Worm (Caenorhabditis elegans) whole organism, L4 larva: ENCODE results near the gene ddx-46.

ENCODE experiments used
- F44E2.7 ChIP-seq: fragments of 200-800 bp; sonication (Bioruptor generic); IDR thresholded peaks from 2 replicates; pipeline ENCODE4 v2.1.2; 2022; ENCODE audit warnings: missing genetic modification characterization, missing compliant biosample characterization
- T20F7.1 ChIP-seq: fragments of 200-800 bp; sonication (Bioruptor generic); optimal IDR thresholded peaks from 2 replicates; lab custom pipeline; 2018; ENCODE audit warnings: mild to moderate bottlenecking, missing genetic modification characterization, missing compliant biosample characterization
- Y75B8A.6 ChIP-seq: fragments of 200-800 bp; sonication (Bioruptor generic); IDR thresholded peaks from 2 replicates; pipeline ENCODE4 v1.3.6; 2022; ENCODE audit warnings: missing genetic modification reagents, missing genetic modification characterization, missing compliant biosample characterization
- ZK337.2 ChIP-seq: fragments of 200-800 bp; sonication (Bioruptor generic); IDR thresholded peaks from 2 replicates; pipeline ENCODE4 v1.3.6; 2022; ENCODE audit warnings: missing genetic modification reagents, missing genetic modification characterization, missing compliant biosample characterization
- aha-1 ChIP-seq: fragments of 150-350 bp; peaks from one replicate; lab custom pipeline; 2014; ENCODE audit warnings: missing biosample characterization, missing genetic modification characterization
- ama-1 ChIP-seq: fragments of 150-350 bp; optimal IDR thresholded peaks from 2 replicates; lab custom pipeline; 2014; ENCODE audit warnings: inconsistent platforms, mixed read lengths
- attf-4 ChIP-seq: sonication (generic microtip); optimal IDR thresholded peaks from 3 replicates; lab custom pipeline; 2017; ENCODE audit warnings: missing biosample characterization, missing genetic modification characterization
- ceh-20 ChIP-seq: fragments of 200-800 bp; sonication (Bioruptor generic); IDR thresholded peaks from 2 replicates; pipeline ENCODE4 v1.3.6; 2022; ENCODE audit warnings: missing genetic modification reagents, missing genetic modification characterization, missing compliant biosample characterization
- ceh-28 ChIP-seq: fragments of 150-350 bp; optimal IDR thresholded peaks from 2 replicates; lab custom pipeline; 2014; ENCODE audit warnings: missing biosample characterization, missing genetic modification reagents, missing genetic modification characterization
- ceh-32 ChIP-seq: sonication (generic microtip); optimal IDR thresholded peaks from 2 replicates; lab custom pipeline; 2016; ENCODE audit warnings: mild to moderate bottlenecking, missing genetic modification characterization, missing compliant biosample characterization; ENCODE audit not compliant: poor library complexity
- ceh-44 ChIP-seq: fragments of 200-800 bp; sonication (Bioruptor generic); IDR thresholded peaks from 2 replicates; pipeline ENCODE4 v1.3.6; 2022; ENCODE audit warnings: missing genetic modification reagents, missing genetic modification characterization, missing compliant biosample characterization
- ces-1 ChIP-seq: fragments of 150-350 bp; sonication (generic microtip); optimal IDR thresholded peaks from 4 replicates; lab custom pipeline; 2014; ENCODE audit warnings: missing biosample characterization, missing genetic modification reagents, missing genetic modification characterization
- cey-2 ChIP-seq: sonication (generic microtip); optimal IDR thresholded peaks from 3 replicates; lab custom pipeline; 2017; ENCODE audit warnings: missing genetic modification characterization, mild to moderate bottlenecking, missing compliant biosample characterization, antibody characterized with exemption, borderline replicate concordance; ENCODE audit not compliant: insufficient read depth
- daf-12 ChIP-seq: fragments of 150-350 bp; optimal IDR thresholded peaks from 2 replicates; lab custom pipeline; 2014; ENCODE audit warnings: missing biosample characterization, missing genetic modification reagents, missing genetic modification characterization
- dmd-8 ChIP-seq: fragments of 200-800 bp; sonication (Bioruptor generic); IDR thresholded peaks from 2 replicates; pipeline ENCODE4 v1.3.6; 2022; ENCODE audit warnings: missing genetic modification characterization, missing compliant biosample characterization
- dpl-1 ChIP-seq: fragments of 150-350 bp; optimal IDR thresholded peaks from 2 replicates; lab custom pipeline; 2014; ENCODE audit warnings: missing biosample characterization, missing genetic modification reagents, missing genetic modification characterization
- duxl-1 ChIP-seq: sonication (generic microtip); optimal IDR thresholded peaks from 2 replicates; lab custom pipeline; 2016; ENCODE audit warnings: mild to moderate bottlenecking, missing genetic modification characterization, moderate library complexity, missing compliant biosample characterization; ENCODE audit not compliant: poor library complexity
- dve-1 ChIP-seq: sonication (generic microtip); optimal IDR thresholded peaks from 2 replicates; lab custom pipeline; 2017; ENCODE audit warnings: antibody characterized with exemption, mild to moderate bottlenecking, missing genetic modification characterization, missing compliant biosample characterization; ENCODE audit not compliant: insufficient read depth
- egl-43 ChIP-seq: fragments of 200-800 bp; sonication (Bioruptor generic); IDR thresholded peaks from 2 replicates; pipeline ENCODE4 v1.3.6; 2022; ENCODE audit warnings: missing genetic modification reagents, missing genetic modification characterization, missing compliant biosample characterization
- hif-1 ChIP-seq, 2 experiments: sonication (generic microtip); optimal IDR thresholded peaks; 2 replicates each; lab custom pipeline; 2016 to 2017; ENCODE audit warnings: missing compliant biosample characterization in 2 of 2, missing genetic modification characterization in 2 of 2, missing genetic modification reagents in 2 of 2, missing genotype in 2 of 2, mild to moderate bottlenecking in 1 of 2
- hlh-11 ChIP-seq: fragments of 200-800 bp; sonication (Bioruptor generic); optimal IDR thresholded peaks from 2 replicates; lab custom pipeline; 2018; ENCODE audit warnings: mild to moderate bottlenecking, missing genetic modification characterization, missing compliant biosample characterization
- hlh-30 ChIP-seq: sonication (generic microtip); optimal IDR thresholded peaks from 2 replicates; lab custom pipeline; 2017; ENCODE audit warnings: antibody characterized with exemption, mild to moderate bottlenecking, missing genetic modification characterization, missing compliant biosample characterization; ENCODE audit not compliant: insufficient read depth
- hmg-1.1 ChIP-seq: fragments of 200-800 bp; sonication (Bioruptor generic); IDR thresholded peaks from 2 replicates; pipeline ENCODE4 v1.3.6; 2022; ENCODE audit warnings: missing genetic modification reagents, missing genetic modification characterization, missing compliant biosample characterization
- jun-1 ChIP-seq: fragments of 150-350 bp; optimal IDR thresholded peaks from 2 replicates; lab custom pipeline; 2014; ENCODE audit warnings: missing biosample characterization, missing genetic modification reagents, missing genetic modification characterization
- lim-7 ChIP-seq: fragments of 200-800 bp; sonication (Bioruptor generic); IDR thresholded peaks from 2 replicates; pipeline ENCODE4 v1.3.6; 2022; ENCODE audit warnings: missing genetic modification characterization, missing compliant biosample characterization
- lin-29 ChIP-seq: fragments of 200-800 bp; sonication (Bioruptor generic); IDR thresholded peaks from 2 replicates; pipeline ENCODE4 v1.3.6; 2022; ENCODE audit warnings: missing genetic modification reagents, missing genetic modification characterization, missing compliant biosample characterization
- lin-39 ChIP-seq: fragments of 150-350 bp; optimal IDR thresholded peaks from 2 replicates; lab custom pipeline; 2014; ENCODE audit warnings: missing biosample characterization, missing genetic modification reagents, missing genetic modification characterization
- lsy-2 ChIP-seq, 2 experiments: fragments of 150-350 bp in 1 of 2; sonication (generic microtip) in 1 of 2; optimal IDR thresholded peaks; 2 replicates each; lab custom pipeline; 2014 to 2017; ENCODE audit warnings: missing biosample characterization in 2 of 2, missing genetic modification characterization in 2 of 2
- madf-5 ChIP-seq, 2 experiments: fragments of 200-800 bp; sonication (Bioruptor generic); IDR thresholded peaks; 2 replicates each; pipeline ENCODE4 v1.3.6; 2022; ENCODE audit warnings: missing compliant biosample characterization in 2 of 2, missing genetic modification characterization in 2 of 2
- madf-9 ChIP-seq: fragments of 200-800 bp; sonication (Bioruptor generic); conservative IDR thresholded peaks from 2 replicates; pipeline ENCODE4 v1.3.6; 2022; ENCODE audit warnings: missing genetic modification reagents, missing genetic modification characterization, missing compliant biosample characterization
- mes-2 ChIP-seq: sonication (generic microtip); optimal IDR thresholded peaks from 2 replicates; lab custom pipeline; 2016; ENCODE audit warnings: missing genotype, mild to moderate bottlenecking, missing genetic modification characterization, missing compliant biosample characterization; ENCODE audit not compliant: poor library complexity, severe bottlenecking
- mxl-3 ChIP-seq: fragments of 200-800 bp; sonication (Bioruptor generic); optimal IDR thresholded peaks from 2 replicates; lab custom pipeline; 2018; ENCODE audit warnings: mild to moderate bottlenecking, missing genetic modification characterization, missing compliant biosample characterization
- nhr-10 ChIP-seq: fragments of 150-350 bp; optimal IDR thresholded peaks from 2 replicates; lab custom pipeline; 2014; ENCODE audit warnings: missing biosample characterization, missing genetic modification characterization
- nhr-102 ChIP-seq: sonication (generic microtip); optimal IDR thresholded peaks from 2 replicates; lab custom pipeline; 2016; ENCODE audit warnings: mild to moderate bottlenecking, missing genetic modification characterization, moderate library complexity, missing compliant biosample characterization
- nhr-237 ChIP-seq: sonication (generic microtip); optimal IDR thresholded peaks from 2 replicates; lab custom pipeline; 2017; ENCODE audit warnings: missing biosample characterization, missing genetic modification characterization
- nhr-25 ChIP-seq: sonication (generic microtip); optimal IDR thresholded peaks from 2 replicates; lab custom pipeline; 2017; ENCODE audit warnings: missing genetic modification characterization, mild to moderate bottlenecking, missing compliant biosample characterization, antibody characterized with exemption, moderate library complexity, borderline replicate concordance; ENCODE audit not compliant: insufficient read depth
- pha-4 ChIP-seq, 2 experiments: fragments of 150-350 bp in 1 of 2; fragments of 200-800 bp in 1 of 2; sonication (Bioruptor generic) in 1 of 2; IDR thresholded peaks in 1 of 2; optimal IDR thresholded peaks in 1 of 2; 2 replicates each; pipeline versions ENCODE4 v1.3.6 to Lab custom; 2014 to 2022; ENCODE audit warnings: missing genetic modification characterization in 2 of 2, missing genetic modification reagents in 2 of 2, missing biosample characterization in 1 of 2, missing compliant biosample characterization in 1 of 2
- php-3 ChIP-seq: fragments of 200-800 bp; sonication (Bioruptor generic); IDR thresholded peaks from 2 replicates; pipeline ENCODE4 v1.3.6; 2022; ENCODE audit warnings: missing genetic modification reagents, missing genetic modification characterization, missing compliant biosample characterization
- pqm-1 ChIP-seq: sonication (generic microtip); optimal IDR thresholded peaks from 2 replicates; lab custom pipeline; 2017; ENCODE audit warnings: missing biosample characterization, missing genetic modification characterization
- rbr-2 ChIP-seq: sonication (generic microtip); optimal IDR thresholded peaks from 2 replicates; lab custom pipeline; 2016; ENCODE audit warnings: missing genotype, missing genetic modification characterization, missing compliant biosample characterization
- saeg-2 ChIP-seq: fragments of 200-800 bp; sonication (Bioruptor generic); IDR thresholded peaks from 2 replicates; pipeline ENCODE4 v1.3.6; 2022; ENCODE audit warnings: missing genetic modification reagents, missing genetic modification characterization, missing compliant biosample characterization
- set-16 ChIP-seq: fragments of 200-800 bp; sonication (Bioruptor generic); IDR thresholded peaks from 2 replicates; pipeline ENCODE4 v1.3.6; 2022; ENCODE audit warnings: missing genetic modification reagents, missing genetic modification characterization, missing compliant biosample characterization
- skn-1 ChIP-seq: fragments of 150-350 bp; optimal IDR thresholded peaks from 2 replicates; lab custom pipeline; 2014; ENCODE audit warnings: missing biosample characterization, missing genetic modification characterization
- snpc-1.2 ChIP-seq: fragments of 200-800 bp; sonication (Bioruptor generic); IDR thresholded peaks from 2 replicates; pipeline ENCODE4 v1.3.6; 2022; ENCODE audit warnings: missing genetic modification reagents, missing genetic modification characterization, missing compliant biosample characterization
- snpc-4 ChIP-seq: fragments of 150-350 bp; optimal IDR thresholded peaks from 2 replicates; lab custom pipeline; 2014; ENCODE audit warnings: missing biosample characterization, missing genetic modification characterization
- tag-97 ChIP-seq: fragments of 200-800 bp; sonication (Bioruptor generic); IDR thresholded peaks from 2 replicates; pipeline ENCODE4 v1.3.6; 2022; ENCODE audit warnings: missing genetic modification characterization, missing compliant biosample characterization
- vab-7 ChIP-seq: fragments of 200-800 bp; sonication (Bioruptor generic); IDR thresholded peaks from 2 replicates; pipeline ENCODE4 v1.3.6; 2022; ENCODE audit warnings: missing genetic modification reagents, missing genetic modification characterization, missing compliant biosample characterization
- zfp-2 ChIP-seq: sonication (generic microtip); optimal IDR thresholded peaks from 2 replicates; lab custom pipeline; 2016; ENCODE audit warnings: mild to moderate bottlenecking, missing genetic modification characterization, missing compliant biosample characterization
- zip-2 ChIP-seq: fragments of 150-350 bp; optimal IDR thresholded peaks from 2 replicates; lab custom pipeline; 2014; ENCODE audit warnings: missing biosample characterization, missing genetic modification characterization
- ztf-7 ChIP-seq: fragments of 150-350 bp; optimal IDR thresholded peaks from 2 replicates; lab custom pipeline; 2014; ENCODE audit warnings: missing biosample characterization, missing genetic modification characterization

ddx-46 gene

DNA sequence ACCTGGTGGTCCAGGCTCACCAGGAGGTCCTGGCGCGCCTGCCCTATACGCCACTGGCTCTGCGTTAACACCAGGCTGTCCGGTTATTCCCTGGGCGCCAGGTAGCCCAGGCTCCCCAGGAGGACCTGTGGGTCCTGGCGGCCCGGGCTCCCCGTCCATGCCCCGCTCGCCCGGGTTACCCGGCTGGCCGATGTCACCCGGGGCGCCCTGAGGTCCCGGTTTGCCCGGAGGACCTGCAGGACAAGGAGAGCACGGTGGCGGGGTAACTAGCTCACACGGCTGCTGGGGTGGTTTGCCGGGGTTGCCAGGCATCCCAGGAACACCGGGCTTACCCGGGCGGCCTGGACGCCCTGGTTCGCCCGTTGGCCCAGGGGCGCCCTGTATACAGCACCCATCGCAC lies 48.7 kb upstream of the ddx-46 start (continued):
- TF ChIP-seq madf-5 (GFP tag; IDR thresholded peaks at IDR 0.05; lab: Robert Waterston, UW) (no peak), nhr-10 (tag; lab: Kevin White, UChicago) (no peak), attf-4 (tag; lab: Kevin White, UChicago) (no peak), lin-39 (no peak), nhr-25 (tag; lab: Kevin White, UChicago) (no peak), T20F7.1 (GFP tag; lab: Kevin White, UChicago) (no peak), Y75B8A.6 (GFP tag; lab: Robert Waterston, UW) (no peak), madf-9 (GFP tag; lab: Robert Waterston, UW) (no peak), ama-1 (no peak), snpc-1.2 (GFP tag; lab: Robert Waterston, UW) (no peak), daf-12 (tag; lab: Kevin White, UChicago) (no peak), zip-2 (tag; lab: Kevin White, UChicago) (no peak), dmd-8 (GFP tag; lab: Robert Waterston, UW) (no peak), rbr-2 (tag; lab: Kevin White, UChicago) (no peak), ceh-32 (tag; lab: Kevin White, UChicago) (no peak), zfp-2 (tag; lab: Kevin White, UChicago) (no peak), ces-1 (no peak), pha-4 (GFP tag; IDR thresholded peaks at IDR 0.05; lab: Robert Waterston, UW) (peak; percentile 92; the same call in 1 of the 2 replicates), pha-4 (tag; optimal IDR thresholded peaks at IDR 0.05; lab: Kevin White, UChicago) (no peak), hmg-1.1 (GFP tag; lab: Robert Waterston, UW) (no peak), saeg-2 (GFP tag; lab: Robert Waterston, UW) (0 out of 2 replicates have a peak, but pooled peaks have one; percentile 59), tag-97 (GFP tag; lab: Robert Waterston, UW) (no peak), mes-2 (tag; lab: Kevin White, UChicago) (no peak), jun-1 (tag; lab: Kevin White, UChicago) (no peak), lin-29 (GFP tag; lab: Robert Waterston, UW) (no peak), egl-43 (GFP tag; lab: Robert Waterston, UW) (peak; percentile 28; the same call in 1 of the 2 replicates), ceh-44 (GFP tag; lab: Robert Waterston, UW) (peak; percentile 52; the same call in 1 of the 2 replicates), aha-1 (tag; lab: Kevin White, UChicago) (peak; percentile 4), ztf-7 (no peak), lim-7 (peak; percentile 41; the same call in 1 of the 2 replicates), hlh-11 (tag; lab: Kevin White, UChicago) (no peak), ZK337.2 (no peak), duxl-1 (tag; lab: Kevin White, UChicago) (no peak), skn-1 (no peak), cey-2 (no peak), set-16 (GFP tag; lab: Robert Waterston, UW) (peak; percentile 99), lsy-2 (tag; optimal IDR thresholded peaks at IDR 0.05; lab: Kevin White, UChicago) (no peak), snpc-4 (no peak), hlh-30 (no peak), dpl-1 (GFP tag; lab: Kevin White, UChicago) (no peak), vab-7 (GFP tag; lab: Robert Waterston, UW) (no peak), F44E2.7 (GFP tag; lab: Robert Waterston, UW) (0 out of 2 replicates have a peak, but pooled peaks have one; percentile 74), nhr-102 (tag; lab: Kevin White, UChicago) (no peak), php-3 (GFP tag; lab: Robert Waterston, UW) (0 out of 2 replicates have a peak, but pooled peaks have one; percentile 19), hif-1 (tag; optimal IDR thresholded peaks at IDR 0.05; lab: Kevin White, UChicago) (no peak), ceh-20 (GFP tag; lab: Robert Waterston, UW) (no peak), mxl-3 (GFP tag; lab: Kevin White, UChicago) (no peak), nhr-237 (tag; lab: Kevin White, UChicago) (no peak), ceh-28 (tag; lab: Kevin White, UChicago) (no peak), pqm-1 (no peak), dve-1 (tag; lab: Kevin White, UChicago) (no peak)
- TF ChIP-seq, all 104 proteins: peak for 9
